Fruit fly (Drosophila melanogaster): ENCODE results near the gene cysu.

The cysu gene

dm6 chr3R:17401289-17401752 is 24.2 kb upstream of the cysu start:
- TF ChIP-seq EcR (GFP tag; optimal IDR thresholded peaks at IDR 0.05) (no peak), pan (optimal IDR thresholded peaks at IDR 0.05) (no peak), psq (optimal IDR thresholded peaks at IDR 0.05) (no peak), CG8478 (optimal IDR thresholded peaks at IDR 0.05) (no peak), usp (GFP tag; optimal IDR thresholded peaks at IDR 0.05) (no peak), Dll (optimal IDR thresholded peaks at IDR 0.05) (no peak)

dm6 chr3R:17402434-17402833 is 23.1 kb upstream of the cysu start, which contains the start of gene Sur-8:
TSS of gene Sur-8 (minus strand) at chr3R:17402515.
- TF ChIP-seq Dll (optimal IDR thresholded peaks at IDR 0.05) (no peak), CG8478 (optimal IDR thresholded peaks at IDR 0.05) (no peak), EcR (GFP tag; optimal IDR thresholded peaks at IDR 0.05) (no peak), pan (optimal IDR thresholded peaks at IDR 0.05) (no peak), usp (GFP tag; optimal IDR thresholded peaks at IDR 0.05) (no peak), psq (optimal IDR thresholded peaks at IDR 0.05) (no peak)

dm6 chr3R:17403188-17403587 is 22.4 kb upstream of the cysu start, which contains the start of gene CG34279:
TSS of gene CG34279 (minus strand) at chr3R:17403288.
- TF ChIP-seq pan (optimal IDR thresholded peaks at IDR 0.05) (no peak), Dll (optimal IDR thresholded peaks at IDR 0.05) (no peak), EcR (GFP tag; optimal IDR thresholded peaks at IDR 0.05) (no peak), usp (GFP tag; optimal IDR thresholded peaks at IDR 0.05) (no peak), CG8478 (optimal IDR thresholded peaks at IDR 0.05) (no peak), psq (optimal IDR thresholded peaks at IDR 0.05) (no peak)

- TF ChIP-seq pan (optimal IDR thresholded peaks at IDR 0.05): no peak
- TF ChIP-seq Dll (optimal IDR thresholded peaks at IDR 0.05): no peak
- no peak for TF ChIP-seq psq (optimal IDR thresholded peaks at IDR 0.05)
- no peak for TF ChIP-seq CG8478 (optimal IDR thresholded peaks at IDR 0.05)
- TF ChIP-seq EcR (GFP tag; optimal IDR thresholded peaks at IDR 0.05): no peak
- no peak for TF ChIP-seq usp (GFP tag; optimal IDR thresholded peaks at IDR 0.05)
Measured at dm6 chr3R:17403618-17404017, 21.9 kb upstream of the cysu start, which contains the start of gene CG34280. TSS of gene CG34280 (minus strand) at chr3R:17403718.

dm6 chr3R:17404155-17404554 is 21.4 kb upstream of the cysu start:
- TF ChIP-seq Dll (optimal IDR thresholded peaks at IDR 0.05) (no peak), pan (optimal IDR thresholded peaks at IDR 0.05) (no peak), psq (optimal IDR thresholded peaks at IDR 0.05) (no peak), CG8478 (optimal IDR thresholded peaks at IDR 0.05) (no peak), usp (GFP tag; optimal IDR thresholded peaks at IDR 0.05) (no peak), EcR (GFP tag; optimal IDR thresholded peaks at IDR 0.05) (no peak)

- no peak for TF ChIP-seq usp (GFP tag; optimal IDR thresholded peaks at IDR 0.05)
- no peak for TF ChIP-seq CG8478 (optimal IDR thresholded peaks at IDR 0.05)
- TF ChIP-seq EcR (GFP tag; optimal IDR thresholded peaks at IDR 0.05): no peak
- no peak for TF ChIP-seq psq (optimal IDR thresholded peaks at IDR 0.05)
- TF ChIP-seq pan (optimal IDR thresholded peaks at IDR 0.05): no peak
- no peak for TF ChIP-seq Dll (optimal IDR thresholded peaks at IDR 0.05)
Measured at dm6 chr3R:17405009-17405408, 20.6 kb upstream of the cysu start, which contains the start of gene CG42823. TSS of gene CG42823 (minus strand) at chr3R:17405109.

- no peak for TF ChIP-seq psq (optimal IDR thresholded peaks at IDR 0.05)
- TF ChIP-seq usp (GFP tag; optimal IDR thresholded peaks at IDR 0.05): no peak
- TF ChIP-seq Dll (optimal IDR thresholded peaks at IDR 0.05): no peak
- TF ChIP-seq pan (optimal IDR thresholded peaks at IDR 0.05): no peak
Measured at dm6 chr3R:17406411-17406810, 19.2 kb upstream of the cysu start, which contains the start of the genes CG42824 and CG42798. TSS of gene CG42824 (minus strand) at chr3R:17406511. TSS of gene CG42798 (plus strand) at chr3R:17406678.

- TF ChIP-seq Dll (optimal IDR thresholded peaks at IDR 0.05): no peak
- TF ChIP-seq CG8478 (optimal IDR thresholded peaks at IDR 0.05): no peak
- no peak for TF ChIP-seq psq (optimal IDR thresholded peaks at IDR 0.05)
- TF ChIP-seq EcR (GFP tag; optimal IDR thresholded peaks at IDR 0.05): no peak
- no peak for TF ChIP-seq pan (optimal IDR thresholded peaks at IDR 0.05)
- TF ChIP-seq usp (GFP tag; optimal IDR thresholded peaks at IDR 0.05): no peak
Measured at dm6 chr3R:17407576-17407975, 18.0 kb upstream of the cysu start, which contains the start of gene CG17283. TSS of gene CG17283 (plus strand) at chr3R:17407876.

dm6 chr3R:17409319-17409718 is 16.2 kb upstream of the cysu start, which contains the start of gene CG5860:
TSS of gene CG5860 (plus strand) at chr3R:17409619.
- TF ChIP-seq pan (optimal IDR thresholded peaks at IDR 0.05) (no peak), usp (GFP tag; optimal IDR thresholded peaks at IDR 0.05) (no peak), CG8478 (optimal IDR thresholded peaks at IDR 0.05) (no peak), psq (optimal IDR thresholded peaks at IDR 0.05) (no peak), Dll (optimal IDR thresholded peaks at IDR 0.05) (no peak), EcR (GFP tag; optimal IDR thresholded peaks at IDR 0.05) (no peak)

- TF ChIP-seq usp (GFP tag; optimal IDR thresholded peaks at IDR 0.05) (no peak), psq (optimal IDR thresholded peaks at IDR 0.05) (no peak)
Measured at dm6 chr3R:17410808-17411207, 14.8 kb upstream of the cysu start, which contains the start of gene CG5863. TSS of gene CG5863 (plus strand) at chr3R:17411108.

dm6 chr3R:17412458-17413127 is 13.0 kb upstream of the cysu start, which contains the start of gene CG42821:
TSS of gene CG42821 (plus strand) at chr3R:17413077.
- no peak for TF ChIP-seq pan (optimal IDR thresholded peaks at IDR 0.05)
- TF ChIP-seq Dll (optimal IDR thresholded peaks at IDR 0.05): no peak
- no peak for TF ChIP-seq usp (GFP tag; optimal IDR thresholded peaks at IDR 0.05)
- no peak for TF ChIP-seq psq (optimal IDR thresholded peaks at IDR 0.05)
- no peak for TF ChIP-seq EcR (GFP tag; optimal IDR thresholded peaks at IDR 0.05)

- TF ChIP-seq EcR (GFP tag; optimal IDR thresholded peaks at IDR 0.05) (no peak), usp (GFP tag; optimal IDR thresholded peaks at IDR 0.05) (no peak), Dll (optimal IDR thresholded peaks at IDR 0.05) (no peak), psq (optimal IDR thresholded peaks at IDR 0.05) (no peak), pan (optimal IDR thresholded peaks at IDR 0.05) (no peak)
Measured at dm6 chr3R:17413601-17414000, 12.0 kb upstream of the cysu start, which contains the start of gene CG42822. TSS of gene CG42822 (plus strand) at chr3R:17413901.

All from whole organism.